Fruit fly (Drosophila melanogaster) whole organism, embryonic: ENCODE measurements around the gene Pex1.
A peak's percentile ranks its signal among the peaks of the same experiment; 100 is the strongest.

Experiments
- Bgb ChIP-seq: fragments of 200-800 bp; sonication (Bioruptor generic); IDR thresholded peaks from 2 replicates; pipeline ENCODE4 v1.3.6; 2022; ENCODE audit warnings: missing biosample characterization, missing genetic modification characterization; ENCODE audit not compliant: partially characterized antibody
- CG10366 ChIP-seq: fragments of 200-800 bp; sonication (Bioruptor generic); IDR thresholded peaks from 2 replicates; pipeline ENCODE4 v1.3.6; 2022; ENCODE audit warnings: missing biosample characterization, missing genetic modification characterization
- CG10959 ChIP-seq: fragments of 200-800 bp; sonication (Bioruptor generic); IDR thresholded peaks from 2 replicates; pipeline ENCODE4 v1.3.6; 2022; ENCODE audit warnings: missing biosample characterization, missing genetic modification characterization
- CG11085 ChIP-seq: fragments of 200-800 bp; sonication (Bioruptor generic); IDR thresholded peaks from 2 replicates; pipeline ENCODE4 v1.3.6; 2022; ENCODE audit warnings: missing biosample characterization, missing genetic modification characterization
- CG1233 ChIP-seq: fragments of 200-800 bp; sonication (Bioruptor generic); optimal IDR thresholded peaks from 4 replicates; lab custom pipeline; 2018; ENCODE audit warnings: missing biosample characterization, mild to moderate bottlenecking, missing genetic modification characterization
- CG13123 ChIP-seq: fragments of 200-800 bp; sonication (Bioruptor generic); optimal IDR thresholded peaks from 2 replicates; lab custom pipeline; 2016; ENCODE audit warnings: missing biosample characterization, missing genetic modification characterization
- CG13287 ChIP-seq: fragments of 200-800 bp; sonication (Bioruptor generic); IDR thresholded peaks from 2 replicates; pipeline ENCODE4 v1.3.6; 2022; ENCODE audit warnings: missing biosample characterization, missing genetic modification characterization; ENCODE audit not compliant: partially characterized antibody
- CG13624 ChIP-seq: fragments of 200-800 bp; sonication (Bioruptor generic); optimal IDR thresholded peaks from 2 replicates; lab custom pipeline; 2016; ENCODE audit warnings: missing biosample characterization, missing genetic modification characterization
- CG14014 ChIP-seq: fragments of 200-800 bp; sonication (Bioruptor generic); IDR thresholded peaks from 2 replicates; pipeline ENCODE4 v1.3.6; 2022; ENCODE audit warnings: missing biosample characterization, missing genetic modification characterization
- CG14965 ChIP-seq: fragments of 200-800 bp; sonication (Bioruptor generic); optimal IDR thresholded peaks from 2 replicates; lab custom pipeline; 2016; ENCODE audit warnings: missing biosample characterization, missing genetic modification characterization, borderline replicate concordance
- CG17328 ChIP-seq: fragments of 200-800 bp; sonication (Bioruptor generic); IDR thresholded peaks from 2 replicates; pipeline ENCODE4 v1.3.6; 2022; ENCODE audit warnings: missing biosample characterization, missing genetic modification characterization
- CG30431 ChIP-seq: fragments of 200-800 bp; sonication (Bioruptor generic); optimal IDR thresholded peaks from 2 replicates; lab custom pipeline; 2017; ENCODE audit warnings: missing biosample characterization, missing genetic modification characterization
- CG31388 ChIP-seq: fragments of 200-800 bp; sonication (Bioruptor generic); optimal IDR thresholded peaks from 2 replicates; lab custom pipeline; 2016; ENCODE audit warnings: missing biosample characterization, missing genetic modification characterization
- CG3163 ChIP-seq: fragments of 200-800 bp; sonication (Bioruptor generic); optimal IDR thresholded peaks from 3 replicates; lab custom pipeline; 2016; ENCODE audit warnings: missing biosample characterization, missing genetic modification characterization
- CG32532 ChIP-seq: fragments of 200-800 bp; sonication (Bioruptor generic); IDR thresholded peaks from 2 replicates; pipeline ENCODE4 v1.3.6; 2022; ENCODE audit warnings: missing biosample characterization, missing genetic modification characterization
- CG3995 ChIP-seq: fragments of 200-800 bp; sonication (Bioruptor generic); optimal IDR thresholded peaks from 3 replicates; lab custom pipeline; 2016; ENCODE audit warnings: missing biosample characterization, missing genetic modification characterization
- CG5180 ChIP-seq: fragments of 200-800 bp; sonication (Bioruptor generic); optimal IDR thresholded peaks from 3 replicates; lab custom pipeline; 2017; ENCODE audit warnings: missing biosample characterization, missing genetic modification characterization, mild to moderate bottlenecking, moderate library complexity, missing genetic modification reagents
- CG6813 ChIP-seq: fragments of 200-800 bp; sonication (Bioruptor generic); optimal IDR thresholded peaks from 2 replicates; lab custom pipeline; 2017; ENCODE audit warnings: missing biosample characterization, missing genetic modification characterization, mild to moderate bottlenecking, moderate library complexity, missing genetic modification reagents
- CG9437 ChIP-seq: fragments of 200-800 bp; sonication (Bioruptor generic); optimal IDR thresholded peaks from 2 replicates; lab custom pipeline; 2018; ENCODE audit warnings: missing biosample characterization, mild to moderate bottlenecking, missing genetic modification characterization
- E2f1 ChIP-seq: fragments of 200-800 bp; sonication (Bioruptor generic); IDR thresholded peaks from 2 replicates; pipeline ENCODE4 v1.3.6; 2022; ENCODE audit warnings: missing biosample characterization, missing genetic modification characterization
- Eip74EF ChIP-seq, 2 experiments: fragments of 200-800 bp in 1 of 2; fragments of >200 bp in 1 of 2; sonication (Bioruptor generic) in 1 of 2; optimal IDR thresholded peaks; 2 replicates each; lab custom pipeline; 2017 to 2019; ENCODE audit warnings: missing biosample characterization in 2 of 2, missing genetic modification characterization in 2 of 2, mild to moderate bottlenecking in 1 of 2, moderate library complexity in 1 of 2
- Ets65A ChIP-seq: fragments of 200-800 bp; sonication (Bioruptor generic); peaks from one replicate; lab custom pipeline; 2016; ENCODE audit warnings: missing biosample characterization, missing genetic modification characterization
- MESR4 ChIP-seq: fragments of 200-800 bp; sonication (Bioruptor generic); optimal IDR thresholded peaks from 2 replicates; lab custom pipeline; 2018; ENCODE audit warnings: missing biosample characterization, mild to moderate bottlenecking, missing genetic modification characterization, moderate library complexity
- Nf-YA ChIP-seq: fragments of 200-800 bp; sonication (Bioruptor generic); IDR thresholded peaks from 2 replicates; pipeline ENCODE4 v1.3.6; 2022; ENCODE audit warnings: missing biosample characterization, missing genetic modification characterization
- NfI ChIP-seq: fragments of 200-800 bp; sonication (Bioruptor generic); optimal IDR thresholded peaks from 3 replicates; lab custom pipeline; 2018; ENCODE audit warnings: missing biosample characterization, mild to moderate bottlenecking, missing genetic modification characterization, moderate library complexity
- Rfx ChIP-seq: fragments of 200-800 bp; sonication (Bioruptor generic); IDR thresholded peaks from 2 replicates; pipeline ENCODE4 v1.3.6; 2022; ENCODE audit warnings: missing biosample characterization, missing genetic modification characterization
- Six4 ChIP-seq: fragments of 200-800 bp; sonication (Bioruptor generic); optimal IDR thresholded peaks from 2 replicates; lab custom pipeline; 2016; ENCODE audit warnings: missing biosample characterization, missing genetic modification characterization
- TFAM ChIP-seq: fragments of 200-800 bp; sonication (Bioruptor generic); optimal IDR thresholded peaks from 2 replicates; lab custom pipeline; 2017; ENCODE audit warnings: missing biosample characterization, missing genetic modification characterization, inconsistent platforms
- Xbp1 ChIP-seq: fragments of 200-800 bp; sonication (Bioruptor generic); optimal IDR thresholded peaks from 3 replicates; lab custom pipeline; 2016; ENCODE audit warnings: missing biosample characterization, mild to moderate bottlenecking, missing genetic modification characterization
- br ChIP-seq: fragments of >200 bp; optimal IDR thresholded peaks from 2 replicates; lab custom pipeline; 2017
- dmrt99B ChIP-seq: fragments of 200-800 bp; sonication (Bioruptor generic); optimal IDR thresholded peaks from 2 replicates; lab custom pipeline; 2018; ENCODE audit warnings: missing biosample characterization, mild to moderate bottlenecking, missing genetic modification characterization, moderate library complexity
- dpn ChIP-seq, 2 experiments: fragments of 200-800 bp; sonication (Bioruptor generic); optimal IDR thresholded peaks; 3 replicates each; lab custom pipeline; 2016; ENCODE audit warnings: missing biosample characterization in 2 of 2, missing genetic modification characterization in 2 of 2
- fd3F ChIP-seq: fragments of 200-800 bp; sonication (Bioruptor generic); optimal IDR thresholded peaks from 2 replicates; lab custom pipeline; 2018; ENCODE audit warnings: missing biosample characterization, mild to moderate bottlenecking, missing genetic modification characterization, moderate library complexity
- gem ChIP-seq: fragments of 200-800 bp; sonication (Bioruptor generic); optimal IDR thresholded peaks from 2 replicates; lab custom pipeline; 2019; ENCODE audit warnings: missing biosample characterization, mild to moderate bottlenecking, missing genetic modification characterization, moderate library complexity
- gt ChIP-seq: fragments of 200-800 bp; sonication (Bioruptor generic); IDR thresholded peaks from 2 replicates; pipeline ENCODE4 v1.3.6; 2022; ENCODE audit warnings: missing biosample characterization, missing genetic modification characterization
- insv ChIP-seq, 2 experiments: fragments of 200-800 bp; sonication (Bioruptor generic); optimal IDR thresholded peaks; 3 replicates each; lab custom pipeline; 2016 to 2018; ENCODE audit warnings: missing biosample characterization in 2 of 2, missing genetic modification characterization in 2 of 2
- mam ChIP-seq: fragments of 200-800 bp; sonication (Bioruptor generic); optimal IDR thresholded peaks from 3 replicates; lab custom pipeline; 2016; ENCODE audit warnings: missing biosample characterization, missing genetic modification characterization
- nau ChIP-seq: fragments of 200-800 bp; sonication (Bioruptor generic); optimal IDR thresholded peaks from 3 replicates; lab custom pipeline; 2017; ENCODE audit warnings: missing biosample characterization, mild to moderate bottlenecking, missing genetic modification characterization, missing genetic modification reagents
- odd ChIP-seq: fragments of 200-800 bp; sonication (Bioruptor generic); optimal IDR thresholded peaks from 2 replicates; lab custom pipeline; 2017; ENCODE audit warnings: missing biosample characterization, mild to moderate bottlenecking, missing genetic modification characterization
- pan ChIP-seq, 4 experiments: fragments of >200 bp in 3 of 4; fragments of 200-800 bp in 1 of 4; sonication (Bioruptor generic) in 1 of 4; optimal IDR thresholded peaks in 3 of 4; IDR thresholded peaks in 1 of 4; 2 replicates each; pipeline versions ENCODE4 v1.3.6 to Lab custom; 2017 to 2022; ENCODE audit warnings: missing biosample characterization in 2 of 4, missing genetic modification characterization in 2 of 4, mixed read lengths in 1 of 4
- pb ChIP-seq: fragments of 200-800 bp; sonication (Bioruptor generic); optimal IDR thresholded peaks from 3 replicates; lab custom pipeline; 2016; ENCODE audit warnings: missing biosample characterization, missing genetic modification characterization
- shn ChIP-seq: fragments of 200-800 bp; sonication (Bioruptor generic); optimal IDR thresholded peaks from 3 replicates; lab custom pipeline; 2016; ENCODE audit warnings: missing biosample characterization, missing genetic modification characterization
- sima ChIP-seq: fragments of 200-800 bp; sonication (Bioruptor generic); optimal IDR thresholded peaks from 2 replicates; lab custom pipeline; 2016; ENCODE audit warnings: missing biosample characterization, missing genetic modification characterization
- slp2 ChIP-seq: fragments of 200-800 bp; sonication (Bioruptor generic); optimal IDR thresholded peaks from 2 replicates; lab custom pipeline; 2016; ENCODE audit warnings: missing biosample characterization, missing genetic modification characterization
- sob ChIP-seq: fragments of 200-800 bp; sonication (Bioruptor generic); IDR thresholded peaks from 2 replicates; pipeline ENCODE4 v1.3.6; 2022; ENCODE audit warnings: missing biosample characterization, missing genetic modification characterization
- sug ChIP-seq: fragments of 200-800 bp; optimal IDR thresholded peaks from 2 replicates; lab custom pipeline; 2019; ENCODE audit warnings: missing biosample characterization, mild to moderate bottlenecking, missing genetic modification characterization, moderate library complexity
- tna ChIP-seq: fragments of 200-800 bp; sonication (Bioruptor generic); IDR thresholded peaks from 2 replicates; pipeline ENCODE4 v1.3.6; 2022; ENCODE audit warnings: missing biosample characterization, missing genetic modification characterization; ENCODE audit not compliant: partially characterized antibody
- wor ChIP-seq: fragments of 200-800 bp; sonication (Bioruptor generic); IDR thresholded peaks from 2 replicates; pipeline ENCODE4 v1.3.6; 2022; ENCODE audit warnings: missing biosample characterization, missing genetic modification characterization
- yki ChIP-seq: fragments of >200 bp; optimal IDR thresholded peaks from 3 replicates; lab custom pipeline; 2018
- zfh1 ChIP-seq: fragments of 200-800 bp; sonication (Bioruptor generic); IDR thresholded peaks from 3 replicates; pipeline ENCODE4 v1.3.6; 2022; ENCODE audit warnings: missing biosample characterization, missing genetic modification characterization

Gene Pex1

DNA sequence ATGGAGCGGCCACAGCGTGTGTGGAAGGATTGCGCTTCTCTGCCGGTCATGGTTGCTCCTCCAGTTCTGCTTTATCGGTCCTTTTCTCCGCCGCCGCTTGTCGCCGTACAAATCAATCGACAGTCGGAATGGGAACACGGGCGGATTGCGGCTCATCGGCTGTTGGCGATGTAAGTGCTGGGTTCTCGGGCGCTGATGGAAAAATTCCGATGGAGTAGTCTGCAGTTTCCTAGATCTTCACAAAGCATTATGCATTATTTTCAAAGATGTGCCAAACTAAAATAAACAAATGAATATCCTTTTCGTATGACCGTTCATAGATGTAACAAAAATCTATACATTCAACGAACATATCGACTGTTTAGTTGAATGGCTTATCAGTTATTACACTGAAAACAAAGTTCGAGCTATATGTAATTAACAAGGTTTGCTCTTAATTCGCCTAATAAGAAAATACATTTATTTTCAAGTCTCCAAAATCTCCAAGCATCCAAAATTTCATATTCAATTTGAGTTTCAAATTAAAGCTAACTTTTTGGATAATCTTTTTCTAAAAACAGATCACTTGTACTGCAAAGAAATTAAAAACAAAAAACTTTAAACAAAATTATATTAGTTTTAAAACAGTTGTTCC is 22.0 kb upstream of the Pex1 start, which contains the start of gene Neurl4 (continued):
- no peak for TF ChIP-seq sima (GFP tag; lab: Kevin White, UChicago)
- peak; percentile 48 for TF ChIP-seq E2f1 (GFP tag; lab: Robert Waterston, UW)
- peak; percentile 19 for TF ChIP-seq slp2 (GFP tag; lab: Kevin White, UChicago)
- TF ChIP-seq CG13624 (GFP tag; lab: Kevin White, UChicago) = peak; percentile 69
- TF ChIP-seq Bgb (GFP tag; lab: Robert Waterston, UW) = no peak
- no peak for TF ChIP-seq pan (optimal IDR thresholded peaks at IDR 0.05; lab: Kevin White, UChicago)
- peak in 1 of 2 experiments; percentile 63 for TF ChIP-seq pan (GFP tag; optimal IDR thresholded peaks at IDR 0.05 in 1 of 2, IDR thresholded peaks at IDR 0.05 in 1 of 2)
- peak; percentile 53; the same call in 1 of the 3 replicates for TF ChIP-seq zfh1 (GFP tag; lab: Robert Waterston, UW)
- peak; percentile 72 for TF ChIP-seq CG3995 (GFP tag; lab: Kevin White, UChicago)
- TF ChIP-seq CG6813 = peak; percentile 47
- no peak for TF ChIP-seq gt (GFP tag; lab: Robert Waterston, UW)
- TF ChIP-seq MESR4 (GFP tag; lab: Kevin White, UChicago) = peak; percentile 57
- TF ChIP-seq br (lab: Kevin White, UChicago) = no peak
- TF ChIP-seq nau (GFP tag; lab: Kevin White, UChicago) = no peak
- peak; percentile 50; the same call in 1 of the 2 replicates for TF ChIP-seq Nf-YA (GFP tag; lab: Robert Waterston, UW)
- peak; percentile 80 for TF ChIP-seq Rfx (GFP tag; lab: Robert Waterston, UW)
- TF ChIP-seq dpn (GFP tag; optimal IDR thresholded peaks at IDR 0.05; lab: Kevin White, UChicago) = peak; percentile 58 to 80
- peak; percentile 34 for TF ChIP-seq Six4 (GFP tag; lab: Kevin White, UChicago)
- TF ChIP-seq fd3F (GFP tag; lab: Kevin White, UChicago) = peak; percentile 66
- TF ChIP-seq pb (GFP tag; lab: Kevin White, UChicago) = no peak
- peak; percentile 83 for TF ChIP-seq Xbp1 (GFP tag; lab: Kevin White, UChicago)
- TF ChIP-seq CG3163 (GFP tag; lab: Kevin White, UChicago) = peak; percentile 13
- peak; percentile 53 for TF ChIP-seq CG30431
- TF ChIP-seq shn = peak; percentile 67
- TF ChIP-seq CG5180 = no peak
- no peak for TF ChIP-seq dmrt99B
- no peak for TF ChIP-seq insv (GFP tag; optimal IDR thresholded peaks at IDR 0.05; lab: Kevin White, UChicago)
- peak; percentile 54; the same call in 1 of the 2 replicates for TF ChIP-seq CG14014 (GFP tag; lab: Robert Waterston, UW)
- peak; percentile 24; the same call in 1 of the 2 replicates for TF ChIP-seq sob (GFP tag; lab: Robert Waterston, UW)
- TF ChIP-seq gem (tag; lab: Kevin White, UChicago) = no peak
- TF ChIP-seq wor (GFP tag; lab: Robert Waterston, UW) = peak; percentile 43; the same call in 1 of the 2 replicates
- peak; percentile 78 for TF ChIP-seq CG1233 (GFP tag; lab: Kevin White, UChicago)
- TF ChIP-seq CG10366 (GFP tag; lab: Robert Waterston, UW) = peak; percentile 75
- TF ChIP-seq TFAM (GFP tag; lab: Kevin White, UChicago) = no peak
- TF ChIP-seq yki (lab: Kevin White, UChicago) = no peak
- no peak for TF ChIP-seq tna (GFP tag; lab: Robert Waterston, UW)
- TF ChIP-seq CG9437 (GFP tag; lab: Kevin White, UChicago) = peak; percentile 47
- TF ChIP-seq Ets65A (GFP tag; lab: Kevin White, UChicago) = peak; percentile 88
- peak; percentile 82 for TF ChIP-seq mam (GFP tag; lab: Kevin White, UChicago)
- TF ChIP-seq CG10959 (GFP tag; lab: Robert Waterston, UW) = peak; percentile 14; the same call in 1 of the 2 replicates
- no peak for TF ChIP-seq odd (GFP tag; lab: Kevin White, UChicago)
- TF ChIP-seq CG13123 (GFP tag; lab: Kevin White, UChicago) = peak; percentile 33
- TF ChIP-seq CG17328 (GFP tag; lab: Robert Waterston, UW) = peak; percentile 75
- no peak for TF ChIP-seq CG31388 (GFP tag; lab: Kevin White, UChicago)
- TF ChIP-seq Eip74EF (GFP tag; optimal IDR thresholded peaks at IDR 0.05; lab: Kevin White, UChicago) = no peak
- no peak for TF ChIP-seq CG11085 (GFP tag; lab: Robert Waterston, UW)
- no peak for TF ChIP-seq NfI (GFP tag; lab: Kevin White, UChicago)
- TF ChIP-seq CG32532 = peak; percentile 57; the same call in 1 of the 2 replicates
- no peak for TF ChIP-seq sug
- no peak for TF ChIP-seq CG14965
- TF ChIP-seq CG13287 (GFP tag; lab: Robert Waterston, UW) = peak; percentile 17; the same call in 1 of the 2 replicates
